Fruit fly (Drosophila melanogaster) whole organism, embryonic: ENCODE results near the gene CG13449.
A peak's percentile ranks its signal among the peaks of the same experiment; 100 is the strongest.

Experiments
- Asciz ChIP-seq: fragments of 200-800 bp; sonication (Bioruptor generic); optimal IDR thresholded peaks from 2 replicates; lab custom pipeline; 2017; ENCODE audit warnings: missing biosample characterization, mild to moderate bottlenecking, missing genetic modification characterization, missing genetic modification reagents
- Awh ChIP-seq: fragments of 200-800 bp; sonication (Bioruptor generic); IDR thresholded peaks from 2 replicates; pipeline ENCODE4, ENCODE4 v1.3.6; 2022; ENCODE audit warnings: missing biosample characterization, missing genetic modification characterization
- CG10147 ChIP-seq: fragments of 200-800 bp; sonication (Bioruptor generic); optimal IDR thresholded peaks from 2 replicates; lab custom pipeline; 2019; ENCODE audit warnings: missing biosample characterization, mild to moderate bottlenecking, missing genetic modification characterization, moderate library complexity
- CG10543 ChIP-seq: fragments of 200-800 bp; sonication (Bioruptor generic); optimal IDR thresholded peaks from 3 replicates; lab custom pipeline; 2017; ENCODE audit warnings: missing biosample characterization, mild to moderate bottlenecking, missing genetic modification characterization, moderate library complexity
- CG13296 ChIP-seq: fragments of 200-800 bp; sonication (Bioruptor generic); optimal IDR thresholded peaks from 3 replicates; lab custom pipeline; 2018; ENCODE audit warnings: missing biosample characterization, mild to moderate bottlenecking, missing genetic modification characterization
- CG13894 ChIP-seq: fragments of 200-800 bp; sonication (Bioruptor generic); optimal IDR thresholded peaks from 3 replicates; lab custom pipeline; 2018; ENCODE audit warnings: missing biosample characterization, mild to moderate bottlenecking, missing genetic modification characterization, moderate library complexity
- CG15269 ChIP-seq: fragments of 200-800 bp; sonication (Bioruptor generic); optimal IDR thresholded peaks from 2 replicates; lab custom pipeline; 2018; ENCODE audit warnings: missing biosample characterization, mild to moderate bottlenecking, missing genetic modification characterization, moderate library complexity
- CG18599 ChIP-seq: fragments of 200-800 bp; sonication (Bioruptor generic); optimal IDR thresholded peaks from 3 replicates; lab custom pipeline; 2017; ENCODE audit warnings: missing biosample characterization, missing genetic modification characterization, mild to moderate bottlenecking, moderate library complexity, missing genetic modification reagents
- CG34376 ChIP-seq: fragments of 200-800 bp; sonication (Bioruptor generic); optimal IDR thresholded peaks from 2 replicates; lab custom pipeline; 2018; ENCODE audit warnings: missing biosample characterization, mild to moderate bottlenecking, missing genetic modification characterization
- CrebB ChIP-seq: fragments of 200-800 bp; sonication (Bioruptor generic); optimal IDR thresholded peaks from 3 replicates; lab custom pipeline; 2018; ENCODE audit warnings: missing biosample characterization, mild to moderate bottlenecking, missing genetic modification characterization
- Deaf1 ChIP-seq: fragments of 200-800 bp; optimal IDR thresholded peaks from 3 replicates; lab custom pipeline; 2019; ENCODE audit warnings: missing biosample characterization, mild to moderate bottlenecking, missing genetic modification characterization, moderate library complexity
- Dfd ChIP-seq, 2 experiments: fragments of >200 bp; optimal IDR thresholded peaks; 2 replicates each; lab custom pipeline; 2017; ENCODE audit warnings: missing biosample characterization in 2 of 2, missing genetic modification characterization in 2 of 2
- Dip2 ChIP-seq: fragments of 200-800 bp; sonication (Bioruptor generic); IDR thresholded peaks from 2 replicates; pipeline ENCODE4 v1.3.6; 2022; ENCODE audit warnings: missing biosample characterization, missing genetic modification characterization
- Dll ChIP-seq: fragments of 200-800 bp; sonication (Bioruptor generic); IDR thresholded peaks from 4 replicates; pipeline ENCODE4 v1.3.6; 2022; ENCODE audit warnings: missing biosample characterization, missing genetic modification characterization; ENCODE audit not compliant: partially characterized antibody
- Fer1 ChIP-seq: fragments of 200-800 bp; sonication (Bioruptor generic); optimal IDR thresholded peaks from 2 replicates; lab custom pipeline; 2017; ENCODE audit warnings: missing biosample characterization, mild to moderate bottlenecking, missing genetic modification characterization
- HmgZ ChIP-seq: fragments of 200-800 bp; sonication (Bioruptor generic); optimal IDR thresholded peaks from 2 replicates; lab custom pipeline; 2018; ENCODE audit warnings: missing biosample characterization, mild to moderate bottlenecking, missing genetic modification characterization
- Med ChIP-seq: fragments of 200-800 bp; sonication (Bioruptor generic); peaks from one replicate; lab custom pipeline; 2016; ENCODE audit warnings: missing biosample characterization, missing genetic modification characterization, mild to moderate bottlenecking, inconsistent platforms, moderate library complexity
- Meics ChIP-seq: fragments of 200-800 bp; sonication (Bioruptor generic); optimal IDR thresholded peaks from 2 replicates; lab custom pipeline; 2017; ENCODE audit warnings: missing biosample characterization, mild to moderate bottlenecking, missing genetic modification characterization
- Pdp1 ChIP-seq, 2 experiments: fragments of 200-800 bp; sonication (Bioruptor generic); optimal IDR thresholded peaks; 3 replicates each; lab custom pipeline; 2016; ENCODE audit warnings: missing biosample characterization in 2 of 2, missing genetic modification characterization in 2 of 2, mild to moderate bottlenecking in 1 of 2, moderate library complexity in 1 of 2
- Ptx1 ChIP-seq: fragments of 200-800 bp; sonication (Bioruptor generic); IDR thresholded peaks from 2 replicates; pipeline ENCODE4 v1.3.6; 2022; ENCODE audit warnings: missing biosample characterization, missing genetic modification characterization
- Stat92E ChIP-seq, 3 experiments: fragments of >200 bp in 2 of 3; fragments of 200-800 bp in 1 of 3; sonication (Bioruptor generic) in 1 of 3; optimal IDR thresholded peaks; 2 replicates each; lab custom pipeline; 2017 to 2019; ENCODE audit warnings: missing biosample characterization in 3 of 3, missing genetic modification characterization in 3 of 3, mild to moderate bottlenecking in 1 of 3, moderate library complexity in 1 of 3
- caup ChIP-seq: fragments of 200-800 bp; sonication (Bioruptor generic); optimal IDR thresholded peaks from 3 replicates; lab custom pipeline; 2017; ENCODE audit warnings: missing biosample characterization, mild to moderate bottlenecking, missing genetic modification characterization, moderate library complexity; ENCODE audit not compliant: severe bottlenecking
- cwo ChIP-seq: fragments of 200-800 bp; sonication (Bioruptor generic); optimal IDR thresholded peaks from 3 replicates; lab custom pipeline; 2017; ENCODE audit warnings: missing biosample characterization, missing genetic modification characterization, mild to moderate bottlenecking, moderate library complexity, missing genetic modification reagents
- exex ChIP-seq: fragments of 200-800 bp; sonication (Bioruptor generic); optimal IDR thresholded peaks from 4 replicates; lab custom pipeline; 2018; ENCODE audit warnings: missing biosample characterization, mild to moderate bottlenecking, missing genetic modification characterization, moderate library complexity
- fd102C ChIP-seq: fragments of 200-800 bp; sonication (Bioruptor generic); optimal IDR thresholded peaks from 2 replicates; lab custom pipeline; 2018; ENCODE audit warnings: missing biosample characterization, mild to moderate bottlenecking, missing genetic modification characterization, moderate library complexity
- grn ChIP-seq: fragments of 200-800 bp; sonication (Bioruptor generic); optimal IDR thresholded peaks from 3 replicates; lab custom pipeline; 2017; ENCODE audit warnings: missing biosample characterization, missing genetic modification characterization
- jumu ChIP-seq: fragments of 200-800 bp; sonication (Bioruptor generic); optimal IDR thresholded peaks from 3 replicates; lab custom pipeline; 2016; ENCODE audit warnings: missing biosample characterization, missing genetic modification characterization
- kah ChIP-seq: fragments of 200-800 bp; sonication (Bioruptor generic); optimal IDR thresholded peaks from 2 replicates; lab custom pipeline; 2018; ENCODE audit warnings: missing biosample characterization, mild to moderate bottlenecking, missing genetic modification characterization
- lab ChIP-seq: fragments of 200-800 bp; sonication (Bioruptor generic); optimal IDR thresholded peaks from 3 replicates; lab custom pipeline; 2017; ENCODE audit warnings: missing biosample characterization, missing genetic modification characterization, mild to moderate bottlenecking, moderate library complexity, missing genetic modification reagents
- mirr ChIP-seq: fragments of 200-800 bp; sonication (Bioruptor generic); optimal IDR thresholded peaks from 3 replicates; lab custom pipeline; 2018; ENCODE audit warnings: missing biosample characterization, mild to moderate bottlenecking, missing genetic modification characterization
- oc ChIP-seq: fragments of 200-800 bp; sonication (Bioruptor generic); optimal IDR thresholded peaks from 2 replicates; lab custom pipeline; 2018; ENCODE audit warnings: missing biosample characterization, mild to moderate bottlenecking, missing genetic modification characterization, moderate library complexity
- onecut ChIP-seq: fragments of 200-800 bp; sonication (Bioruptor generic); IDR thresholded peaks from 2 replicates; pipeline ENCODE4 v1.3.6; 2022; ENCODE audit warnings: missing biosample characterization, missing genetic modification characterization
- run ChIP-seq: fragments of 200-800 bp; sonication (Bioruptor generic); optimal IDR thresholded peaks from 3 replicates; lab custom pipeline; 2018; ENCODE audit warnings: missing biosample characterization, mild to moderate bottlenecking, missing genetic modification characterization
- sd ChIP-seq: fragments of 200-800 bp; sonication (Bioruptor generic); optimal IDR thresholded peaks from 3 replicates; lab custom pipeline; 2018; ENCODE audit warnings: missing biosample characterization, mild to moderate bottlenecking, missing genetic modification characterization, moderate library complexity
- sna ChIP-seq: fragments of 200-800 bp; sonication (Bioruptor generic); IDR thresholded peaks from 2 replicates; pipeline ENCODE4 v1.3.6; 2022; ENCODE audit warnings: missing biosample characterization, missing genetic modification characterization; ENCODE audit not compliant: partially characterized antibody
- sug ChIP-seq: fragments of 200-800 bp; optimal IDR thresholded peaks from 2 replicates; lab custom pipeline; 2019; ENCODE audit warnings: missing biosample characterization, mild to moderate bottlenecking, missing genetic modification characterization, moderate library complexity
- wek ChIP-seq: fragments of 200-800 bp; sonication (Bioruptor generic); optimal IDR thresholded peaks from 3 replicates; lab custom pipeline; 2018; ENCODE audit warnings: missing biosample characterization, mild to moderate bottlenecking, missing genetic modification characterization, moderate library complexity

The CG13449 gene

DNA sequence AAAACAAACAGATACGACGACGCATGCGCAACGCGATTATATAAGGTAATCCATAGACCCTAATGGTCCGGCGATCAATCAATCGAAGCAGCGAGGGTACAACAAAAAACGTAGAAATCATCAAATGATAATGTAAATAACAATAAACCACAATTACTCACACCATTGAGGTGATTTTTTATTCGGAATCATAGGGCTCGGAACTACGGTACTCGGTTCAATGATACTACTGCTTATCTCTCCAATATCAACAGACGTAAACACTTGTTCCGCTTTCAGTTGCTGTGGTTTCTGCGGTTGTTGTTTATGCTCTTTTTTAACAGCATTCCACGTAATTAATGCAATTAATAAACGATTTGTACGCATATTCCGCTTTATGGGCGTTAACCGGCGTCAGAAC lies 14.7 kb downstream of the CG13449 start:
- TF ChIP-seq CG13894 (peak; percentile 55), onecut (GFP tag; lab: Robert Waterston, UW) (0 out of 2 replicates have a peak, but pooled peaks have one; percentile 24), HmgZ (peak; percentile 24), Dfd (GFP tag; optimal IDR thresholded peaks at IDR 0.05; lab: Kevin White, UChicago) (no peak), Ptx1 (no peak), kah (no peak), Asciz (GFP tag; lab: Kevin White, UChicago) (peak; percentile 20), Med (GFP tag; lab: Kevin White, UChicago) (peak; percentile 25), Dip2 (GFP tag; lab: Robert Waterston, UW) (no peak), sd (tag; lab: Kevin White, UChicago) (peak; percentile 42), wek (GFP tag; lab: Kevin White, UChicago) (peak; percentile 25), CG10147 (GFP tag; lab: Kevin White, UChicago) (peak; percentile 6), sug (tag; lab: Kevin White, UChicago) (peak; percentile 79), CrebB (tag; lab: Kevin White, UChicago) (no peak), CG13296 (GFP tag; lab: Kevin White, UChicago) (peak; percentile 23), Awh (0 out of 2 replicates have a peak, but pooled peaks have one; percentile 20), mirr (GFP tag; lab: Kevin White, UChicago) (peak; percentile 74), CG15269 (tag; lab: Kevin White, UChicago) (peak; percentile 19), Meics (GFP tag; lab: Kevin White, UChicago) (peak; percentile 14), cwo (GFP tag; lab: Kevin White, UChicago) (peak; percentile 45), run (tag; lab: Kevin White, UChicago) (peak; percentile 46), caup (GFP tag; lab: Kevin White, UChicago) (peak; percentile 14), Deaf1 (tag; lab: Kevin White, UChicago) (peak; percentile 1), CG10543 (GFP tag; lab: Kevin White, UChicago) (peak; percentile 19), jumu (no peak), Dll (GFP tag; lab: Robert Waterston, UW) (0 out of 4 replicates have a peak, but pooled peaks have one; percentile 9), lab (peak; percentile 78), sna (GFP tag; lab: Robert Waterston, UW) (no peak), oc (tag; lab: Kevin White, UChicago) (peak; percentile 39), CG34376 (GFP tag; lab: Kevin White, UChicago) (peak; percentile 83), Stat92E (GFP tag; optimal IDR thresholded peaks at IDR 0.05; lab: Kevin White, UChicago) (no peak), exex (tag; lab: Kevin White, UChicago) (peak; percentile 99), grn (GFP tag; lab: Kevin White, UChicago) (peak; percentile 57), CG18599 (GFP tag; lab: Kevin White, UChicago) (peak; percentile 39), Fer1 (GFP tag; lab: Kevin White, UChicago) (peak; percentile 12), fd102C (GFP tag; lab: Kevin White, UChicago) (no peak), Pdp1 (GFP tag; optimal IDR thresholded peaks at IDR 0.05; lab: Kevin White, UChicago) (peak in 1 of 2 experiments; percentile 96)
